Fruit fly (Drosophila melanogaster) whole organism, pupa: ENCODE data around the gene TfIIB.

Experiments used
- CG10348 ChIP-seq: fragments of 200-800 bp; sonication (Bioruptor generic); IDR thresholded peaks from 2 replicates; pipeline ENCODE4 v1.3.6; 2022; ENCODE audit warnings: missing biosample characterization, missing genetic modification characterization
- CG13204 ChIP-seq: fragments of 200-800 bp; sonication (Bioruptor generic); optimal IDR thresholded peaks from 2 replicates; lab custom pipeline; 2018; ENCODE audit warnings: missing biosample characterization, mild to moderate bottlenecking, missing genetic modification characterization, moderate library complexity
- CG14655 ChIP-seq: fragments of 200-800 bp; sonication (Bioruptor generic); optimal IDR thresholded peaks from 3 replicates; lab custom pipeline; 2017; ENCODE audit warnings: mild to moderate bottlenecking, missing biosample characterization, missing genetic modification reagents, missing genetic modification characterization
- CG15710 ChIP-seq: fragments of 200-800 bp; sonication (Bioruptor generic); optimal IDR thresholded peaks from 2 replicates; lab custom pipeline; 2018; ENCODE audit warnings: missing biosample characterization, mild to moderate bottlenecking, missing genetic modification characterization, moderate library complexity
- CG34367 ChIP-seq: fragments of 200-800 bp; sonication (Bioruptor generic); optimal IDR thresholded peaks from 2 replicates; lab custom pipeline; 2018; ENCODE audit warnings: missing biosample characterization, mild to moderate bottlenecking, missing genetic modification characterization
- CG4496 ChIP-seq: fragments of 200-800 bp; sonication (Bioruptor generic); IDR thresholded peaks from 3 replicates; pipeline ENCODE4 v1.3.6; 2022; ENCODE audit warnings: missing biosample characterization, missing genetic modification characterization
- EcR ChIP-seq: fragments of 200-800 bp; sonication (Bioruptor generic); optimal IDR thresholded peaks from 3 replicates; lab custom pipeline; 2019; ENCODE audit warnings: missing biosample characterization, missing genetic modification characterization, mild to moderate bottlenecking, moderate library complexity, missing genetic modification reagents
- Ets98B ChIP-seq: fragments of 200-800 bp; sonication (Bioruptor generic); IDR thresholded peaks from 2 replicates; pipeline ENCODE4 v1.3.6; 2022; ENCODE audit warnings: missing biosample characterization, missing genetic modification characterization

- no peak for TF ChIP-seq CG10348
- TF ChIP-seq CG4496 (GFP tag; lab: Robert Waterston, UW), result no peak
- TF ChIP-seq CG15710 (tag; lab: Kevin White, UChicago), result peak; percentile 16
- no peak for TF ChIP-seq CG14655 (GFP tag; lab: Kevin White, UChicago)
- no peak for TF ChIP-seq CG13204 (GFP tag; lab: Kevin White, UChicago)
- no peak for TF ChIP-seq Ets98B
- TF ChIP-seq CG34367 (tag; lab: Kevin White, UChicago), result no peak
- TF ChIP-seq EcR (GFP tag; lab: Kevin White, UChicago), result no peak
These were observed 8.2 kb upstream of the TfIIB start, which contains the start of the genes pie and Wdfy2 for dm6 chr2L:10422643-10423606.
